Fruit fly (Drosophila melanogaster): ENCODE data around the gene Lrch.

DNA sequence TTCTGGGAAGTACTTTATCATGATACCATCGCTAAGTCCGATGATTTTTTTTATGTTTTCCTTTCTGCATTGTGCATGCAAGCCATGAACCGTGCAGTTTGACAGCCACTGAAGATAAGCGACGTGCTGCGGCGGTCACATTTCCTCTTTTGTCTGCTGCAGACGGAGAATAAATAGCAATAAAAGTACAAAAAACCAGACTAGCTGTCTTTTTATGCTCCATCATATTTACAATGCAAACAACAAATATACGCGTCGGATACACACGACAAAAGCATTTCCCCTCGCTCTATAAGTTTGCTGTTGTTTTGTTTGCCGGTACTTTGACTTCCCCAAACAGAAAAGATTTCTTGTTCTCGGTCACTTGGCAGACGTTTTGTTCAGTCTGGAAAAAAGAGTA, 4.1 kb downstream of the Lrch start:
- TF ChIP-seq CG8478 (optimal IDR thresholded peaks at IDR 0.05) (no peak), CTCF (optimal IDR thresholded peaks at IDR 0.05) (no peak)

All from S2 (cell line).